Worm (Caenorhabditis elegans): Measurements from ENCODE around the gene gpr-1.

ce11 chrIII:8593620-8594019 lies 35.1 kb upstream of the gpr-1 start, which contains the start of gene C06E1.7:
- TF ChIP-seq ama-1 (optimal IDR thresholded peaks at IDR 0.05) (no peak), sma-3 (GFP tag; optimal IDR thresholded peaks at IDR 0.05) (no peak), nhr-11 (tag; optimal IDR thresholded peaks at IDR 0.05) (no peak), skn-1 (tag; optimal IDR thresholded peaks at IDR 0.05) (no peak)
